Worm (Caenorhabditis elegans) whole organism, dauer: ENCODE data around the gene epg-6.

Experiments
- unc-62 ChIP-seq: sonication (generic microtip); optimal IDR thresholded peaks from 2 replicates; lab custom pipeline; 2017; ENCODE audit warnings: missing biosample characterization, missing genetic modification reagents, missing genetic modification characterization

The epg-6 gene

DNA sequence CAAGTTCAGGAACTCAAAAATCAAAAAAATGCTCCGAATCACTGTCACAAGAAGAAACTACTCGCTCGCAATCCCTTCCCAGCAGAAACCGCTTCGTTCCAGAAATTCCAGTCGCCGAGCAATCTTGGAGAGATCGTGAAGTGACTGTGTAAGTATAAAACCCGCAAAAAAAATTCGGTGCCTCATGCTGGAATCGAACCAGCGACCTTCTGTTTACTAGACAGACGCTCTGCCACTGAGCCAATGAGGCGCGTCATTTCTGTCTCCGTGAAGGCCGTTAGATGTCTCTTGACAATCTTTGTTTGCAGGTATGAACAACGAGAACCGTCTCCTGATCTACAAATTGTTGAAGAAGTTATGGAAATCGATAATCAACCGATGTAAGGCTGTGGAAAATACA lies 24.6 kb upstream of the epg-6 start:
- no peak for TF ChIP-seq unc-62 (GFP tag; lab: Kevin White, UChicago)

DNA sequence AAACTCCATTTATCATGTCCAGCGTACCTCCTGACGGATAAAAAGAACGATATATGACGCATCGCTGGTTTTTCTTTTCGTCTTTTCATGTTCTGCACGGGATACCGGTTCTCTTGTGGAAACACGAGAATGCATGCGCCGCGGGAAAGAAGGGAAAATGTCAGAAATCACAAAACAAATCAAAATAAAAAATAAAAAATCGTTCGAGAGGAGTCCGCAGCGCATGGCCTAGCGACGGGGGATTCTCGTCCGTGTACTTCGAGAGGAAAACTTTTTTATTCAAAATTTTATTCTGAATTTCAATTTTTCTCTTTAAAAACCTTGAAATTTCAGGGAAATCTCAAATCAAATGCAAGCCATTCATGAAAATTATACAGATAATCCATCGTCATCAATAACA lies 21.2 kb upstream of the epg-6 start, which contains the start of the genes lron-10 and hpr-9:
Gene lron-10 (minus strand): TSS at position 162 of the 400 bp plus-strand sequence.
Gene hpr-9 (plus strand): TSS at position 344 of the 400 bp plus-strand sequence.
- TF ChIP-seq unc-62 (GFP tag; lab: Kevin White, UChicago), result no peak

DNA sequence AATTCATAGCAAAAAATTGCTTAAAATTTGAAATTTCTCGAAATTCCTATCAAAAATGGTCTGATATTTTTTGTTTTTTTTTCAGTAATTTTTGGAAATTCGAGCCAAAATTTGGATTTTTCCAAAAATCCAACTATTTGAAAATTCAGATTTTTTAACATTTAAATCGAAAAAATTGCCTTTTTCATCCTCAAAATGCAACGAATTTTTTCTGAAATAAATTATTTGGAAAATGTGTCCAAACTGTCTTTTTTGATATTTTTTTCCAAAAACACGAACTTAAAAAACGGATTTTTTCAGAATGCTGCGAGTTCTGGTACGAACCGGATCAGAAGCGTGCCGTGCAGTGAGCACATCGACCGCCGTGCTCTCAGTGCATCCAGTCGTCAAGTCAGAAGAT lies 15.2 kb upstream of the epg-6 start, which contains the start of gene mrpl-22:
Gene mrpl-22 (plus strand): TSS at position 301 of the 400 bp plus-strand sequence.
- TF ChIP-seq unc-62 (GFP tag; lab: Kevin White, UChicago), result no peak

DNA sequence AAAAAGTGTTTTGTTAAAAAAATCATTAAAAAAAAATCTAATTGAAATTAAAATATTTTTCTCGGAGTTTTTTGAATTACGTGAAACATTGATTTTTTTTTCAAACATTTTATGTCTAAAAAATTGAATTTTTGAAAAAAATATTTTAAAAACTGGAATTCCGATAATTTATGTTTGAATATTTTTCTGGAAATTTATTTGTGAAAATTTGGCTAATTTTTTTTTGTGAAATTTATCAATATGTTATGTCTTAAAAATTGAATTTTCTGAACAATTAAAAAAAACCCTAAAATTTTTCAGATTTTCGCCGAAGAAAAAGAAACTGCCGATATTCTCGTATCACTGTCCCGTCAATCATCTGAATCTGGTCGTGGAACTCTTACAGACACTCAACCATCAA lies 12.3 kb upstream of the epg-6 start, which contains the start of gene Y39A1A.24:
Gene Y39A1A.24 (plus strand): TSS at position 301 of the 400 bp plus-strand sequence.
- TF ChIP-seq unc-62 (GFP tag; lab: Kevin White, UChicago), result no peak

DNA sequence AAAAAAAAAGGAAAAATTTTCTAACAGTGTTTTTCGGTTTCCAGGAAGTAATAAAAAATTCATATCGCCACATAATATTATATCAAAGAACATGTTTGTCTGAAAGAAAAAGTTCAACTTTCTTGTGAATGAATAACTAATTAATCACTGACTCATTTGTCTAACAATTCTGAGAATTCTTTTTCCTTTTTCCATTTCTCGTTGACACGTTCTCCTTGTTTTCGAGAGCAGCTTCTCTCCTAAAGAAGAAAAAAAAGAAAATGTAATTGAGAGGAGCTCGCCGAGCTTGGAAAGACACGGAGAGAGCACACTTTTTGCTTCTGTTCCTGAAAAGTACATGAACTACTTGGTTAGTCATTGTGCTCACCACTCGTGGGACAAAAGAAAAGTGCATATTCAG lies 8.2 kb upstream of the epg-6 start:
- no peak for TF ChIP-seq unc-62 (GFP tag; lab: Kevin White, UChicago)

ce11 chrIII:10605049-10605448 lies 5.1 kb upstream of the epg-6 start, which contains the start of gene rabx-5:
Gene rabx-5 (plus strand): TSS chrIII:10605349.
- no peak for TF ChIP-seq unc-62 (GFP tag; lab: Kevin White, UChicago)

ce11 chrIII:10604325-10604724 lies 4.3 kb upstream of the epg-6 start:
- no peak for TF ChIP-seq unc-62 (GFP tag; lab: Kevin White, UChicago)

ce11 chrIII:10603248-10603647 lies 3.3 kb upstream of the epg-6 start, which contains the start of gene Y39A1A.2:
Gene Y39A1A.2 (minus strand): TSS chrIII:10603566.
- TF ChIP-seq unc-62 (GFP tag; lab: Kevin White, UChicago), result no peak

DNA sequence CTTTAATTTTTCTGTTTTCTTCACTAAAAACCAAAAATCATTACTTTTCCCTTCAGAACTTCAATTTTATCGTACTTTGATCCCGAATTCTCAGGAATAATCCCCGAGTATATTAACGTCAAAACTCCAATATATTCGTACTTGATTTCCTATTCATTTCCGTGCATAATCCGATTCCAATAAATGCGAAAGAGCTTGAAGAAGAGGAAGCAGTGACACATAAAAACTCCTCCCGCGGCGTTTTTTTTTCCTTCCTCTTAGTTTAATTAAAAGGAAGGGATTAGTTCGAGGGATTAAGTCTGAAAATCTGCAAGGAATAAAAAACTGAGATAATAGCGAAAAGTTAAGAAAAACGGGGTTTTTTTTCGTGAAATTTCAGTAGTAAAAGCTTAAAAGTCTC lies 906 bp upstream of the epg-6 start:
- TF ChIP-seq unc-62 (GFP tag; lab: Kevin White, UChicago), result no peak

- TF ChIP-seq unc-62 (GFP tag; lab: Kevin White, UChicago), result no peak
These were observed 289 bp downstream of the epg-6 start for ce11 chrIII:10599699-10600098.

- TF ChIP-seq unc-62 (GFP tag; lab: Kevin White, UChicago), result no peak
These were observed 3.6 kb downstream of the epg-6 start, which contains the start of gene Y39A1A.3 for ce11 chrIII:10596387-10596786. Gene Y39A1A.3 (minus strand): TSS chrIII:10596487.

DNA sequence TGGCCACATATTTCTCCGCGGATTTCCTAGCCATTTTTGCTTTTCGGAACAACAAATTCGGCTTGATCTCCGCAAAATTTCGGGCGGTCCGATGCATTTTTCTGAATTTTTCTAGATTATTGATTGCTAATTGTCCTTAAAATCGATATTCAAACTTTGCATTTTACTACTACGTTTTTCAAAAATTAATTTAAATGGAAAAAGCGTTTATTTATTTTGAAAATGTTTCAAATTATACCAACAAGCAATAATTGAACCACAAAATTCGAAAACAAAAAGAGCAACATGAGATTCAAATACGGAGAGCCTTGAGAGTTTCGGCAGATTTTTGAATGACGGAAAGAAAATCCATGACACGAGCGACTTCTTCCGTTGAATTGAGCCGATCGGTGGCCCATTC lies 4.9 kb downstream of the epg-6 start, which contains the start of gene Y45F3A.9:
Gene Y45F3A.9 (minus strand): TSS at position 101 of the 400 bp plus-strand sequence.
- no peak for TF ChIP-seq unc-62 (GFP tag; lab: Kevin White, UChicago)

ce11 chrIII:10592729-10593128 lies 7.3 kb downstream of the epg-6 start, which contains the start of gene Y45F3A.8:
Gene Y45F3A.8 (minus strand): TSS chrIII:10592829.
- TF ChIP-seq unc-62 (GFP tag; lab: Kevin White, UChicago), result no peak

- no peak for TF ChIP-seq unc-62 (GFP tag; lab: Kevin White, UChicago)
These were observed 7.9 kb downstream of the epg-6 start for ce11 chrIII:10592074-10592473.

- TF ChIP-seq unc-62 (GFP tag; lab: Kevin White, UChicago), result no peak
These were observed 13.7 kb downstream of the epg-6 start, which contains the start of gene Y45F3A.5 for ce11 chrIII:10586243-10586642. Gene Y45F3A.5 (minus strand): TSS chrIII:10586343.

ce11 chrIII:10583483-10583882 lies 16.5 kb downstream of the epg-6 start:
- TF ChIP-seq unc-62 (GFP tag; lab: Kevin White, UChicago), result no peak

- no peak for TF ChIP-seq unc-62 (GFP tag; lab: Kevin White, UChicago)
These were observed 19.8 kb downstream of the epg-6 start for ce11 chrIII:10580206-10580605.
